Fruit fly (Drosophila melanogaster): Measurements from ENCODE around the gene Tb.

The Tb gene

dm6 chr3R:26623493-26623956 lies 32.7 kb upstream of the Tb start, which contains the start of gene TwdlB:
Gene TwdlB (minus strand): TSS chr3R:26623543.
- TF ChIP-seq Abd-B (GFP tag; optimal IDR thresholded peaks at IDR 0.05) (no peak), Jra (GFP tag; optimal IDR thresholded peaks at IDR 0.05) (no peak), sage (GFP tag; optimal IDR thresholded peaks at IDR 0.05) (no peak), br (GFP tag; optimal IDR thresholded peaks at IDR 0.05) (no peak), GATAd (GFP tag; optimal IDR thresholded peaks at IDR 0.05) (no peak), OdsH (GFP tag; optimal IDR thresholded peaks at IDR 0.05) (no peak), Rel (GFP tag; optimal IDR thresholded peaks at IDR 0.05) (no peak), Rel (tag; optimal IDR thresholded peaks at IDR 0.05) (no peak), pan (optimal IDR thresholded peaks at IDR 0.05) (no peak), lola (GFP tag; optimal IDR thresholded peaks at IDR 0.05) (no peak)

dm6 chr3R:26625552-26625951 lies 30.7 kb upstream of the Tb start, which contains the start of gene TwdlL:
Gene TwdlL (minus strand): TSS chr3R:26625652.
- TF ChIP-seq br (GFP tag; optimal IDR thresholded peaks at IDR 0.05) (no peak), Sp1 (GFP tag; optimal IDR thresholded peaks at IDR 0.05) (no peak), Mio (GFP tag; optimal IDR thresholded peaks at IDR 0.05) (no peak), Jra (GFP tag; optimal IDR thresholded peaks at IDR 0.05) (no peak), sage (GFP tag; optimal IDR thresholded peaks at IDR 0.05) (no peak), jim (GFP tag; optimal IDR thresholded peaks at IDR 0.05) (no peak), Rel (GFP tag; optimal IDR thresholded peaks at IDR 0.05) (no peak), Rel (tag; optimal IDR thresholded peaks at IDR 0.05) (no peak), pan (optimal IDR thresholded peaks at IDR 0.05) (no peak), Vsx2 (GFP tag; optimal IDR thresholded peaks at IDR 0.05; ENCODE audit: partially characterized antibody) (no peak), brk (GFP tag; optimal IDR thresholded peaks at IDR 0.05) (no peak), foxo (GFP tag; optimal IDR thresholded peaks at IDR 0.05) (no peak), h (GFP tag; optimal IDR thresholded peaks at IDR 0.05) (no peak), dmrt93B (GFP tag; optimal IDR thresholded peaks at IDR 0.05) (no peak), Hr78 (GFP tag; optimal IDR thresholded peaks at IDR 0.05) (no peak), Hr83 (GFP tag; optimal IDR thresholded peaks at IDR 0.05; ENCODE audit: poor library complexity, severe bottlenecking) (no peak), N (GFP tag; optimal IDR thresholded peaks at IDR 0.05) (no peak), sv (GFP tag; optimal IDR thresholded peaks at IDR 0.05) (no peak), fru (GFP tag; optimal IDR thresholded peaks at IDR 0.05) (no peak), Hnf4 (GFP tag; optimal IDR thresholded peaks at IDR 0.05) (no peak), woc (GFP tag; optimal IDR thresholded peaks at IDR 0.05) (no peak)

DNA sequence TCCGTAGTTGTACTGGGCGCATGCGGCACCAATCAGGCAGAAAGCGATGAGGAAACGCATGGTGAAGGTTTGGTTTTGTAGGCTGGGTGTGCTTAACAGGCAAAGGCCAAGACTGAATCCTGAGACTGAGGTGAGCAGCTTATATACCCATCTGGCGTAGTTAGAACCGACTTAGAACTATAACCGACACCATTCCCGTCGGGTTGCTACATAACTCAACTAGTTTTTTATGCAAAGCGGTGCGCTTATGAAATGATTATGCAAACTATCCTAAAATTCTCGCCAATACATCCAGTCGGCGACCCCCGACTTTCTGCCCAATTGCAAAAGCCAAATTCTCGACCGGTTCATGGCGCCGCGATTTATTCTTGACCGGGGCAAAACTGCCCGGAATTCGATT lies 29.6 kb upstream of the Tb start, which contains the start of gene TwdlO:
Gene TwdlO (minus strand): TSS at position 101 of the 400 bp plus-strand sequence.
- no peak for TF ChIP-seq tai (GFP tag; optimal IDR thresholded peaks at IDR 0.05)
- TF ChIP-seq Hr83 (GFP tag; optimal IDR thresholded peaks at IDR 0.05; ENCODE audit: poor library complexity, severe bottlenecking), result no peak
- TF ChIP-seq CrebA (GFP tag; optimal IDR thresholded peaks at IDR 0.05; ENCODE audit: borderline replicate concordance), result no peak
- no peak for TF ChIP-seq psq (GFP tag; optimal IDR thresholded peaks at IDR 0.05)
- no peak for TF ChIP-seq h (GFP tag; optimal IDR thresholded peaks at IDR 0.05)
- no peak for TF ChIP-seq brk (GFP tag; optimal IDR thresholded peaks at IDR 0.05)
- no peak for TF ChIP-seq woc (GFP tag; optimal IDR thresholded peaks at IDR 0.05)
- no peak for TF ChIP-seq foxo (GFP tag; optimal IDR thresholded peaks at IDR 0.05)
- TF ChIP-seq Jra (GFP tag; optimal IDR thresholded peaks at IDR 0.05), result no peak
- no peak for TF ChIP-seq dl (GFP tag; optimal IDR thresholded peaks at IDR 0.05; ENCODE audit: insufficient read depth in 1 of 2, partially characterized antibody in 2 of 2)
- no peak for TF ChIP-seq sage (GFP tag; optimal IDR thresholded peaks at IDR 0.05)
- no peak for TF ChIP-seq HLH106 (tag; optimal IDR thresholded peaks at IDR 0.05)
- no peak for TF ChIP-seq Dif (GFP tag; optimal IDR thresholded peaks at IDR 0.05; ENCODE audit: partially characterized antibody)
- no peak for TF ChIP-seq Hnf4 (GFP tag; optimal IDR thresholded peaks at IDR 0.05)
- TF ChIP-seq GATAd (GFP tag; optimal IDR thresholded peaks at IDR 0.05), result no peak
- TF ChIP-seq N (GFP tag; optimal IDR thresholded peaks at IDR 0.05), result no peak

DNA sequence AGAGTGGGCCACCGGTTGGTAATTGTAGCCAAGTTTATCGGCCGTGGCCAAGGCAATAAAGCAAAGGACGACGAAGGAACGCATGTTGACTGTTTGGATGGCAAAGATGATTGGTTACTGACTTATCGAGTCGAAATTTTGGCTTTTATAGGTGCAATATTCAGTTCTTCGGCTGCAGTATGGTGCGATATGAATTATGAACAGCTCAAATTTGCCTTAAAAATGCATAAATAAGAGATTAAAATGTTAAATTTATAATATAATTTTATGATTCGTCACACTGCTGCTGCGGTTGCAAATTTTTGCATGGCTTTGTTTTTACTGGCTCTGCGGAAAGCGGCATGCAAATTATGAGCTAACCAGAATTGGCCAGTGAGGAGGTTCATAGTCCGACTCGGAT lies 27.6 kb upstream of the Tb start, which contains the start of gene TwdlK:
Gene TwdlK (minus strand): TSS at position 101 of the 400 bp plus-strand sequence.
- TF ChIP-seq Mio (GFP tag; optimal IDR thresholded peaks at IDR 0.05), result no peak
- no peak for TF ChIP-seq h (GFP tag; optimal IDR thresholded peaks at IDR 0.05)
- TF ChIP-seq N (GFP tag; optimal IDR thresholded peaks at IDR 0.05), result no peak
- no peak for TF ChIP-seq rgr (GFP tag; optimal IDR thresholded peaks at IDR 0.05)
- TF ChIP-seq foxo (GFP tag; optimal IDR thresholded peaks at IDR 0.05), result no peak
- no peak for TF ChIP-seq dmrt93B (GFP tag; optimal IDR thresholded peaks at IDR 0.05)
- no peak for TF ChIP-seq Rel (GFP tag; optimal IDR thresholded peaks at IDR 0.05)
- TF ChIP-seq Rel (tag; optimal IDR thresholded peaks at IDR 0.05), result no peak
- TF ChIP-seq CG9705 (GFP tag; optimal IDR thresholded peaks at IDR 0.05), result no peak
- TF ChIP-seq dsf (GFP tag; optimal IDR thresholded peaks at IDR 0.05; ENCODE audit: borderline replicate concordance), result no peak
- no peak for TF ChIP-seq HLH106 (tag; optimal IDR thresholded peaks at IDR 0.05)
- no peak for TF ChIP-seq br (GFP tag; optimal IDR thresholded peaks at IDR 0.05)
- TF ChIP-seq Hr83 (GFP tag; optimal IDR thresholded peaks at IDR 0.05; ENCODE audit: poor library complexity, severe bottlenecking), result no peak
- TF ChIP-seq psq (GFP tag; optimal IDR thresholded peaks at IDR 0.05), result no peak
- TF ChIP-seq dl (GFP tag; optimal IDR thresholded peaks at IDR 0.05; ENCODE audit: insufficient read depth in 1 of 2, partially characterized antibody in 2 of 2), result no peak
- no peak for TF ChIP-seq lola (GFP tag; optimal IDR thresholded peaks at IDR 0.05)
- no peak for TF ChIP-seq jim (GFP tag; optimal IDR thresholded peaks at IDR 0.05)
- no peak for TF ChIP-seq CG32264 (GFP tag; optimal IDR thresholded peaks at IDR 0.05)
